Fruit fly (Drosophila melanogaster) whole organism, embryonic: ENCODE data around the gene Obp19a.

Source experiments
- CG10267 ChIP-seq: fragments of 200-800 bp; sonication (Bioruptor generic); optimal IDR thresholded peaks from 2 replicates; lab custom pipeline; 2018; ENCODE audit warnings: missing biosample characterization, mild to moderate bottlenecking, missing genetic modification characterization, moderate library complexity
- CG10366 ChIP-seq: fragments of 200-800 bp; sonication (Bioruptor generic); IDR thresholded peaks from 2 replicates; pipeline ENCODE4 v1.3.6; 2022; ENCODE audit warnings: missing biosample characterization, missing genetic modification characterization
- CG10565 ChIP-seq: fragments of 200-800 bp; sonication (Bioruptor generic); optimal IDR thresholded peaks from 3 replicates; lab custom pipeline; 2016; ENCODE audit warnings: missing biosample characterization, mild to moderate bottlenecking, missing genetic modification characterization
- CG10959 ChIP-seq: fragments of 200-800 bp; sonication (Bioruptor generic); IDR thresholded peaks from 2 replicates; pipeline ENCODE4 v1.3.6; 2022; ENCODE audit warnings: missing biosample characterization, missing genetic modification characterization
- CG11504 ChIP-seq: fragments of 200-800 bp; sonication (Bioruptor generic); optimal IDR thresholded peaks from 3 replicates; lab custom pipeline; 2019; ENCODE audit warnings: missing biosample characterization, mild to moderate bottlenecking, missing genetic modification characterization, moderate library complexity
- CG11560 ChIP-seq: fragments of 200-800 bp; sonication (Bioruptor generic); IDR thresholded peaks from 3 replicates; pipeline ENCODE4 v1.3.6; 2022; ENCODE audit warnings: missing biosample characterization, missing genetic modification characterization
- CG12769 ChIP-seq: fragments of 200-800 bp; sonication (Bioruptor generic); optimal IDR thresholded peaks from 2 replicates; lab custom pipeline; 2019; ENCODE audit warnings: missing biosample characterization, mild to moderate bottlenecking, missing genetic modification characterization, moderate library complexity
- CG18619 ChIP-seq: fragments of 200-800 bp; sonication (Bioruptor generic); optimal IDR thresholded peaks from 3 replicates; lab custom pipeline; 2017; ENCODE audit warnings: missing biosample characterization, mild to moderate bottlenecking, missing genetic modification characterization
- CG2120 ChIP-seq: fragments of 200-800 bp; sonication (Bioruptor generic); optimal IDR thresholded peaks from 3 replicates; lab custom pipeline; 2016; ENCODE audit warnings: missing biosample characterization, missing genetic modification characterization
- CG2199 ChIP-seq: fragments of 200-800 bp; sonication (Bioruptor generic); IDR thresholded peaks from 3 replicates; pipeline ENCODE4 v1.3.6; 2022; ENCODE audit warnings: missing biosample characterization, missing genetic modification characterization
- CG2875 ChIP-seq: fragments of 200-800 bp; sonication (Bioruptor generic); optimal IDR thresholded peaks from 2 replicates; lab custom pipeline; 2017; ENCODE audit warnings: missing biosample characterization, mild to moderate bottlenecking, missing genetic modification characterization, missing genetic modification reagents
- CG3726 ChIP-seq: fragments of 200-800 bp; sonication (Bioruptor generic); IDR thresholded peaks from 3 replicates; pipeline ENCODE4, ENCODE4 v1.3.6; 2022; ENCODE audit warnings: missing biosample characterization, missing genetic modification characterization
- CG5953 ChIP-seq: fragments of 200-800 bp; sonication (Bioruptor generic); IDR thresholded peaks from 2 replicates; pipeline ENCODE4 v1.3.6; 2022; ENCODE audit warnings: missing biosample characterization, missing genetic modification characterization
- CG6689 ChIP-seq: fragments of 200-800 bp; sonication (Bioruptor generic); IDR thresholded peaks from 2 replicates; pipeline ENCODE4 v1.3.6; 2022; ENCODE audit warnings: missing biosample characterization, missing genetic modification characterization
- CG7928 ChIP-seq: fragments of 200-800 bp; sonication (Bioruptor generic); optimal IDR thresholded peaks from 2 replicates; lab custom pipeline; 2017; ENCODE audit warnings: missing biosample characterization, mild to moderate bottlenecking, missing genetic modification characterization
- CG9609 ChIP-seq: fragments of 200-800 bp; sonication (Bioruptor generic); optimal IDR thresholded peaks from 3 replicates; lab custom pipeline; 2016; ENCODE audit warnings: missing biosample characterization, missing genetic modification characterization
- CG9797 ChIP-seq: fragments of 200-800 bp; sonication (Bioruptor generic); optimal IDR thresholded peaks from 3 replicates; lab custom pipeline; 2018; ENCODE audit warnings: missing biosample characterization, mild to moderate bottlenecking, missing genetic modification characterization
- Doc2 ChIP-seq: fragments of 200-800 bp; sonication (Bioruptor generic); IDR thresholded peaks from 2 replicates; pipeline ENCODE4 v1.3.6; 2022; ENCODE audit warnings: missing biosample characterization, missing genetic modification characterization
- E2f1 ChIP-seq: fragments of 200-800 bp; sonication (Bioruptor generic); IDR thresholded peaks from 2 replicates; pipeline ENCODE4 v1.3.6; 2022; ENCODE audit warnings: missing biosample characterization, missing genetic modification characterization
- Ets65A ChIP-seq: fragments of 200-800 bp; sonication (Bioruptor generic); peaks from one replicate; lab custom pipeline; 2016; ENCODE audit warnings: missing biosample characterization, missing genetic modification characterization
- GATAe ChIP-seq: fragments of 200-800 bp; sonication (Bioruptor generic); conservative IDR thresholded peaks from 2 replicates; pipeline ENCODE4 v1.3.6; 2022; ENCODE audit warnings: missing biosample characterization, missing genetic modification characterization
- Hr78 ChIP-seq, 2 experiments: fragments of 200-800 bp in 1 of 2; fragments of >200 bp in 1 of 2; sonication (Bioruptor generic) in 1 of 2; optimal IDR thresholded peaks; 2 replicates each; lab custom pipeline; 2017 to 2019; ENCODE audit warnings: missing biosample characterization in 2 of 2, missing genetic modification characterization in 2 of 2, mild to moderate bottlenecking in 1 of 2, moderate library complexity in 1 of 2
- Meics ChIP-seq: fragments of 200-800 bp; sonication (Bioruptor generic); optimal IDR thresholded peaks from 2 replicates; lab custom pipeline; 2017; ENCODE audit warnings: missing biosample characterization, mild to moderate bottlenecking, missing genetic modification characterization
- Oli ChIP-seq: fragments of 200-800 bp; sonication (Bioruptor generic); optimal IDR thresholded peaks from 2 replicates; lab custom pipeline; 2018; ENCODE audit warnings: missing biosample characterization, mild to moderate bottlenecking, missing genetic modification characterization, moderate library complexity
- Ravus ChIP-seq: fragments of 200-800 bp; sonication (Bioruptor generic); IDR thresholded peaks from 2 replicates; pipeline ENCODE4 v1.3.6; 2022; ENCODE audit warnings: missing biosample characterization, missing genetic modification characterization
- Tbp ChIP-seq: fragments of >200 bp; optimal IDR thresholded peaks from 2 replicates; lab custom pipeline; 2018; ENCODE audit warnings: missing biosample characterization, missing genetic modification characterization
- Trl ChIP-seq, 3 experiments: fragments of >200 bp in 2 of 3; fragments of 200-800 bp in 1 of 3; sonication (Bioruptor generic) in 1 of 3; optimal IDR thresholded peaks; 2 replicates in 1 of 3; 3 replicates in 2 of 3; lab custom pipeline; 2016 to 2017; ENCODE audit warnings: missing biosample characterization in 1 of 3, missing genetic modification characterization in 1 of 3
- br ChIP-seq: fragments of >200 bp; optimal IDR thresholded peaks from 2 replicates; lab custom pipeline; 2017
- chinmo ChIP-seq: fragments of 200-800 bp; sonication (Bioruptor generic); IDR thresholded peaks from 4 replicates; pipeline ENCODE4 v1.3.6; 2022; ENCODE audit warnings: missing biosample characterization, missing genetic modification characterization; ENCODE audit not compliant: partially characterized antibody
- dimm ChIP-seq: fragments of 200-800 bp; sonication (Bioruptor generic); IDR thresholded peaks from 2 replicates; pipeline ENCODE4 v1.3.6; 2022; ENCODE audit warnings: missing biosample characterization, missing genetic modification characterization
- disco-r ChIP-seq: fragments of 200-800 bp; sonication (Bioruptor generic); optimal IDR thresholded peaks from 2 replicates; lab custom pipeline; 2016; ENCODE audit warnings: missing biosample characterization, missing genetic modification characterization
- esg ChIP-seq: fragments of 200-800 bp; sonication (Bioruptor generic); conservative IDR thresholded peaks from 2 replicates; pipeline ENCODE4 v1.3.6; 2022; ENCODE audit warnings: missing biosample characterization, missing genetic modification characterization
- eve ChIP-seq, 2 experiments: fragments of >200 bp; optimal IDR thresholded peaks; 2 replicates each; lab custom pipeline; 2017; ENCODE audit warnings: missing biosample characterization in 2 of 2, missing genetic modification characterization in 2 of 2
- fd102C ChIP-seq: fragments of 200-800 bp; sonication (Bioruptor generic); optimal IDR thresholded peaks from 2 replicates; lab custom pipeline; 2018; ENCODE audit warnings: missing biosample characterization, mild to moderate bottlenecking, missing genetic modification characterization, moderate library complexity
- fd64A ChIP-seq: fragments of 200-800 bp; sonication (Bioruptor generic); optimal IDR thresholded peaks from 3 replicates; lab custom pipeline; 2018; ENCODE audit warnings: missing biosample characterization, mild to moderate bottlenecking, missing genetic modification characterization
- fd96Cb ChIP-seq: fragments of 200-800 bp; sonication (Bioruptor generic); optimal IDR thresholded peaks from 2 replicates; lab custom pipeline; 2018; ENCODE audit warnings: missing biosample characterization, mild to moderate bottlenecking, missing genetic modification characterization, moderate library complexity
- ftz-f1 ChIP-seq: fragments of 200-800 bp; sonication (Bioruptor generic); optimal IDR thresholded peaks from 2 replicates; lab custom pipeline; 2016; ENCODE audit warnings: missing biosample characterization, missing genetic modification characterization
- fu2 ChIP-seq: fragments of 200-800 bp; sonication (Bioruptor generic); optimal IDR thresholded peaks from 2 replicates; lab custom pipeline; 2016; ENCODE audit warnings: missing biosample characterization, missing genetic modification characterization
- gt ChIP-seq: fragments of 200-800 bp; sonication (Bioruptor generic); IDR thresholded peaks from 2 replicates; pipeline ENCODE4 v1.3.6; 2022; ENCODE audit warnings: missing biosample characterization, missing genetic modification characterization
- h ChIP-seq: fragments of >200 bp; optimal IDR thresholded peaks from 2 replicates; lab custom pipeline; 2017
- hkb ChIP-seq, 2 experiments: fragments of 200-800 bp in 1 of 2; fragments of >200 bp in 1 of 2; sonication (Bioruptor generic) in 1 of 2; IDR thresholded peaks in 1 of 2; optimal IDR thresholded peaks in 1 of 2; 2 replicates each; pipeline versions ENCODE4 v1.3.6 to Lab custom; 2017 to 2022; ENCODE audit warnings: missing biosample characterization in 1 of 2, missing genetic modification characterization in 1 of 2
- hth ChIP-seq: fragments of >200 bp; optimal IDR thresholded peaks from 2 replicates; lab custom pipeline; 2017; ENCODE audit warnings: inconsistent platforms
- lilli ChIP-seq: fragments of 200-800 bp; sonication (Bioruptor generic); optimal IDR thresholded peaks from 3 replicates; lab custom pipeline; 2016; ENCODE audit warnings: missing biosample characterization, missing genetic modification characterization
- maf-S ChIP-seq: fragments of 200-800 bp; sonication (Bioruptor generic); optimal IDR thresholded peaks from 2 replicates; lab custom pipeline; 2016; ENCODE audit warnings: missing biosample characterization, missing genetic modification characterization
- nom ChIP-seq: fragments of 200-800 bp; sonication (Bioruptor generic); optimal IDR thresholded peaks from 2 replicates; lab custom pipeline; 2017; ENCODE audit warnings: missing biosample characterization, missing genetic modification characterization, mild to moderate bottlenecking, moderate library complexity, missing genetic modification reagents
- pros ChIP-seq: fragments of 200-800 bp; sonication (Bioruptor generic); optimal IDR thresholded peaks from 3 replicates; lab custom pipeline; 2019; ENCODE audit warnings: missing biosample characterization, mild to moderate bottlenecking, missing genetic modification characterization, moderate library complexity
- ro ChIP-seq: fragments of 200-800 bp; sonication (Bioruptor generic); IDR thresholded peaks from 2 replicates; pipeline ENCODE4 v1.3.6; 2022; ENCODE audit warnings: missing biosample characterization, missing genetic modification characterization
- slou ChIP-seq: fragments of 200-800 bp; sonication (Bioruptor generic); optimal IDR thresholded peaks from 3 replicates; lab custom pipeline; 2016; ENCODE audit warnings: missing biosample characterization, missing genetic modification characterization
- stwl ChIP-seq: fragments of 200-800 bp; sonication (Bioruptor generic); optimal IDR thresholded peaks from 3 replicates; lab custom pipeline; 2018; ENCODE audit warnings: missing biosample characterization, mild to moderate bottlenecking, missing genetic modification characterization, moderate library complexity
- tap ChIP-seq: fragments of 200-800 bp; optimal IDR thresholded peaks from 3 replicates; lab custom pipeline; 2019; ENCODE audit warnings: missing biosample characterization, mild to moderate bottlenecking, missing genetic modification characterization, moderate library complexity
- tx ChIP-seq: fragments of 200-800 bp; sonication (Bioruptor generic); optimal IDR thresholded peaks from 2 replicates; lab custom pipeline; 2016; ENCODE audit warnings: missing biosample characterization, missing genetic modification characterization
- vfl ChIP-seq: fragments of 200-800 bp; sonication (Bioruptor generic); optimal IDR thresholded peaks from 2 replicates; lab custom pipeline; 2016; ENCODE audit warnings: missing biosample characterization, missing genetic modification characterization
- zfh2 ChIP-seq: fragments of 200-800 bp; sonication (Bioruptor generic); optimal IDR thresholded peaks from 2 replicates; lab custom pipeline; 2016; ENCODE audit warnings: missing biosample characterization, missing genetic modification characterization

Obp19a gene

dm6 chrX:20434534-20434933, 19.0 kb downstream of the Obp19a start (continued):
- TF ChIP-seq zfh2 (peak; percentile 22), maf-S (GFP tag; lab: Kevin White, UChicago) (no peak), gt (GFP tag; lab: Robert Waterston, UW) (no peak), CG5953 (GFP tag; lab: Robert Waterston, UW) (no peak), CG12769 (tag; lab: Kevin White, UChicago) (no peak), CG7928 (GFP tag; lab: Kevin White, UChicago) (no peak), CG10565 (GFP tag; lab: Kevin White, UChicago) (no peak), fd96Cb (no peak), tx (no peak), CG18619 (GFP tag; lab: Kevin White, UChicago) (no peak), hth (lab: Kevin White, UChicago) (no peak), disco-r (GFP tag; lab: Kevin White, UChicago) (no peak), dimm (GFP tag; lab: Robert Waterston, UW) (no peak), pros (GFP tag; lab: Kevin White, UChicago) (no peak), CG2120 (GFP tag; lab: Kevin White, UChicago) (peak; percentile 72), stwl (tag; lab: Kevin White, UChicago) (no peak), vfl (no peak), h (lab: Kevin White, UChicago) (no peak), eve (GFP tag; optimal IDR thresholded peaks at IDR 0.05; lab: Kevin White, UChicago) (no peak), fd102C (GFP tag; lab: Kevin White, UChicago) (no peak), lilli (GFP tag; lab: Kevin White, UChicago) (peak; percentile 49), Oli (peak; percentile 19), slou (no peak), CG10366 (GFP tag; lab: Robert Waterston, UW) (no peak), br (lab: Kevin White, UChicago) (no peak), esg (GFP tag; lab: Robert Waterston, UW) (no peak), Meics (GFP tag; lab: Kevin White, UChicago) (peak; percentile 57), Trl (optimal IDR thresholded peaks at IDR 0.05; lab: Kevin White, UChicago) (no peak), Trl (GFP tag; optimal IDR thresholded peaks at IDR 0.05; lab: Kevin White, UChicago) (no peak), CG2199 (GFP tag; lab: Robert Waterston, UW) (no peak), CG10959 (GFP tag; lab: Robert Waterston, UW) (no peak), CG9797 (GFP tag; lab: Kevin White, UChicago) (no peak), nom (GFP tag; lab: Kevin White, UChicago) (no peak), GATAe (GFP tag; lab: Robert Waterston, UW) (no peak), Ravus (GFP tag; lab: Robert Waterston, UW) (no peak), CG2875 (GFP tag; lab: Kevin White, UChicago) (no peak), CG11560 (tag; lab: Robert Waterston, UW) (0 out of 3 replicates have a peak, but pooled peaks have one; percentile 32), hkb (optimal IDR thresholded peaks at IDR 0.05; lab: Kevin White, UChicago) (no peak), hkb (GFP tag; IDR thresholded peaks at IDR 0.05; lab: Robert Waterston, UW) (no peak), ftz-f1 (GFP tag; lab: Kevin White, UChicago) (no peak), tap (tag; lab: Kevin White, UChicago) (no peak), CG3726 (GFP tag; lab: Robert Waterston, UW) (no peak), Hr78 (GFP tag; optimal IDR thresholded peaks at IDR 0.05; lab: Kevin White, UChicago) (no peak), fd64A (GFP tag; lab: Kevin White, UChicago) (no peak), Tbp (GFP tag; lab: Kevin White, UChicago) (no peak), CG10267 (no peak), fu2 (GFP tag; lab: Kevin White, UChicago) (peak; percentile 9), CG9609 (no peak), CG11504 (tag; lab: Kevin White, UChicago) (peak; percentile 62), Doc2 (GFP tag; lab: Robert Waterston, UW) (no peak), E2f1 (no peak), ro (GFP tag; lab: Robert Waterston, UW) (no peak), Ets65A (GFP tag; lab: Kevin White, UChicago) (peak; percentile 83), chinmo (GFP tag; lab: Robert Waterston, UW) (no peak), CG6689 (GFP tag; lab: Robert Waterston, UW) (no peak)
